Fruit fly (Drosophila melanogaster) whole organism, prepupa: Measurements from ENCODE around the gene CG10669.

Experiments used
- Blimp-1 ChIP-seq: fragments of 200-800 bp; sonication (Bioruptor generic); optimal IDR thresholded peaks from 3 replicates; lab custom pipeline; 2017; ENCODE audit warnings: missing biosample characterization, missing genetic modification characterization, mild to moderate bottlenecking, moderate library complexity, missing genetic modification reagents
- CG10631 ChIP-seq: fragments of 200-800 bp; sonication (Bioruptor generic); optimal IDR thresholded peaks from 2 replicates; lab custom pipeline; 2016; ENCODE audit warnings: missing biosample characterization, missing genetic modification characterization
- CG10669 ChIP-seq: fragments of 200-800 bp; sonication (Bioruptor generic); optimal IDR thresholded peaks from 3 replicates; lab custom pipeline; 2018; ENCODE audit warnings: missing biosample characterization, mild to moderate bottlenecking, missing genetic modification characterization, moderate library complexity
- CG11294 ChIP-seq: fragments of 200-800 bp; sonication (Bioruptor generic); IDR thresholded peaks from 2 replicates; pipeline ENCODE4 v1.3.6; 2022; ENCODE audit warnings: missing biosample characterization, missing genetic modification characterization
- CG11762 ChIP-seq: fragments of 200-800 bp; sonication (Bioruptor generic); optimal IDR thresholded peaks from 3 replicates; lab custom pipeline; 2016; ENCODE audit warnings: missing biosample characterization, missing genetic modification characterization; ENCODE audit not compliant: insufficient read depth
- CG15336 ChIP-seq: fragments of 200-800 bp; sonication (Bioruptor generic); IDR thresholded peaks from 2 replicates; pipeline ENCODE4 v1.3.6; 2022; ENCODE audit warnings: missing biosample characterization, missing genetic modification characterization
- CG32006 ChIP-seq: fragments of 200-800 bp; sonication (Bioruptor generic); optimal IDR thresholded peaks from 3 replicates; lab custom pipeline; 2017; ENCODE audit warnings: missing biosample characterization, mild to moderate bottlenecking, missing genetic modification characterization
- CG3919 ChIP-seq: fragments of 200-800 bp; sonication (Bioruptor generic); optimal IDR thresholded peaks from 3 replicates; lab custom pipeline; 2016; ENCODE audit warnings: missing biosample characterization, missing genetic modification characterization
- CG6163 ChIP-seq: fragments of 200-800 bp; sonication (Bioruptor generic); IDR thresholded peaks from 3 replicates; pipeline ENCODE4 v1.3.6; 2022; ENCODE audit warnings: missing biosample characterization, missing genetic modification characterization
- CG6276 ChIP-seq: fragments of 200-800 bp; sonication (Bioruptor generic); optimal IDR thresholded peaks from 2 replicates; lab custom pipeline; 2017; ENCODE audit warnings: missing biosample characterization, mild to moderate bottlenecking, missing genetic modification characterization
- CG6792 ChIP-seq: fragments of 200-800 bp; sonication (Bioruptor generic); optimal IDR thresholded peaks from 3 replicates; lab custom pipeline; 2016; ENCODE audit warnings: missing biosample characterization, missing genetic modification characterization
- CG6808 ChIP-seq: fragments of 200-800 bp; sonication (Bioruptor generic); optimal IDR thresholded peaks from 3 replicates; lab custom pipeline; 2017; ENCODE audit warnings: missing biosample characterization, missing genetic modification characterization, mild to moderate bottlenecking, moderate library complexity, missing genetic modification reagents
- CG7368 ChIP-seq: fragments of 200-800 bp; sonication (Bioruptor generic); optimal IDR thresholded peaks from 3 replicates; lab custom pipeline; 2016; ENCODE audit warnings: missing biosample characterization, missing genetic modification characterization
- CG8632 ChIP-seq: fragments of 200-800 bp; sonication (Bioruptor generic); optimal IDR thresholded peaks from 3 replicates; lab custom pipeline; 2016; ENCODE audit warnings: missing biosample characterization, missing genetic modification characterization
- CG9139 ChIP-seq: fragments of 200-800 bp; sonication (Bioruptor generic); optimal IDR thresholded peaks from 3 replicates; lab custom pipeline; 2017; ENCODE audit warnings: missing biosample characterization, mild to moderate bottlenecking, missing genetic modification characterization
- Eip78C ChIP-seq: fragments of 200-800 bp; sonication (Bioruptor generic); peaks from one replicate; lab custom pipeline; 2016; ENCODE audit warnings: missing biosample characterization, missing genetic modification characterization
- Eip93F ChIP-seq: fragments of 200-800 bp; sonication (Bioruptor generic); optimal IDR thresholded peaks from 2 replicates; lab custom pipeline; 2016; ENCODE audit warnings: missing biosample characterization, mild to moderate bottlenecking, missing genetic modification characterization
- Ets21C ChIP-seq: fragments of 200-800 bp; sonication (Bioruptor generic); optimal IDR thresholded peaks from 3 replicates; lab custom pipeline; 2016; ENCODE audit warnings: missing biosample characterization, missing genetic modification characterization
- Ets96B ChIP-seq: fragments of 200-800 bp; optimal IDR thresholded peaks from 2 replicates; lab custom pipeline; 2019; ENCODE audit warnings: missing biosample characterization, mild to moderate bottlenecking, missing genetic modification characterization, moderate library complexity
- Hr38 ChIP-seq: sonication (Bioruptor generic); optimal IDR thresholded peaks from 2 replicates; lab custom pipeline; 2016; ENCODE audit warnings: missing biosample characterization, missing genetic modification characterization
- Hr4 ChIP-seq: fragments of 200-800 bp; sonication (Bioruptor generic); optimal IDR thresholded peaks from 3 replicates; lab custom pipeline; 2016; ENCODE audit warnings: missing biosample characterization, missing genetic modification characterization
- Lpt ChIP-seq: fragments of 200-800 bp; sonication (Bioruptor generic); optimal IDR thresholded peaks from 3 replicates; lab custom pipeline; 2016; ENCODE audit warnings: missing biosample characterization, missing genetic modification characterization
- Sox102F ChIP-seq: fragments of 200-800 bp; sonication (Bioruptor generic); optimal IDR thresholded peaks from 2 replicates; lab custom pipeline; 2016; ENCODE audit warnings: missing biosample characterization, mild to moderate bottlenecking, missing genetic modification characterization
- Sox15 ChIP-seq: fragments of 200-800 bp; sonication (Bioruptor generic); optimal IDR thresholded peaks from 3 replicates; lab custom pipeline; 2016; ENCODE audit warnings: missing biosample characterization, missing genetic modification characterization
- acj6 ChIP-seq: fragments of 200-800 bp; sonication (Bioruptor generic); optimal IDR thresholded peaks from 3 replicates; lab custom pipeline; 2016; ENCODE audit warnings: missing biosample characterization, missing genetic modification characterization
- cyc ChIP-seq: fragments of 200-800 bp; sonication (Bioruptor generic); optimal IDR thresholded peaks from 3 replicates; lab custom pipeline; 2016; ENCODE audit warnings: missing biosample characterization, missing genetic modification characterization
- dac ChIP-seq: fragments of 200-800 bp; sonication (Bioruptor generic); optimal IDR thresholded peaks from 2 replicates; lab custom pipeline; 2017; ENCODE audit warnings: missing biosample characterization, mild to moderate bottlenecking, missing genetic modification characterization
- fd59A ChIP-seq: fragments of 200-800 bp; sonication (Bioruptor generic); optimal IDR thresholded peaks from 2 replicates; lab custom pipeline; 2017; ENCODE audit warnings: missing biosample characterization, mild to moderate bottlenecking, missing genetic modification characterization, missing genetic modification reagents
- fkh ChIP-seq: fragments of 200-800 bp; sonication (Bioruptor generic); optimal IDR thresholded peaks from 3 replicates; lab custom pipeline; 2017; ENCODE audit warnings: missing biosample characterization, mild to moderate bottlenecking, missing genetic modification characterization, moderate library complexity
- lz ChIP-seq: fragments of 200-800 bp; sonication (Bioruptor generic); optimal IDR thresholded peaks from 3 replicates; lab custom pipeline; 2016; ENCODE audit warnings: missing biosample characterization, missing genetic modification characterization
- salr ChIP-seq, 2 experiments: fragments of 200-800 bp; sonication (Bioruptor generic); optimal IDR thresholded peaks; 3 replicates each; lab custom pipeline; 2016 to 2018; ENCODE audit warnings: missing biosample characterization in 2 of 2, missing genetic modification characterization in 2 of 2, mild to moderate bottlenecking in 1 of 2
- spab ChIP-seq: fragments of 200-800 bp; sonication (Bioruptor generic); optimal IDR thresholded peaks from 2 replicates; lab custom pipeline; 2017; ENCODE audit warnings: missing biosample characterization, mild to moderate bottlenecking, missing genetic modification characterization, missing genetic modification reagents
- ss ChIP-seq, 2 experiments: fragments of 200-800 bp; sonication (Bioruptor generic); optimal IDR thresholded peaks; 2 replicates in 1 of 2; 3 replicates in 1 of 2; lab custom pipeline; 2017 to 2018; ENCODE audit warnings: mild to moderate bottlenecking in 2 of 2, missing biosample characterization in 2 of 2, missing genetic modification characterization in 2 of 2, moderate library complexity in 1 of 2
- svp ChIP-seq: fragments of 200-800 bp; sonication (Bioruptor generic); peaks from one replicate; lab custom pipeline; 2016; ENCODE audit warnings: missing biosample characterization, missing genetic modification characterization
- vri ChIP-seq: fragments of 200-800 bp; sonication (Bioruptor generic); optimal IDR thresholded peaks from 3 replicates; lab custom pipeline; 2016; ENCODE audit warnings: missing biosample characterization, mild to moderate bottlenecking, missing genetic modification characterization

The CG10669 gene

dm6 chr3R:25335065-25335464 is at the start of gene CG10669, which contains the start of gene CG11902:
Gene CG10669 (minus strand): TSS chr3R:25335243.
Gene CG11902 (plus strand): TSS chr3R:25335257.
- TF ChIP-seq Hr38 (no peak), svp (GFP tag; lab: Kevin White, UChicago) (no peak), CG15336 (GFP tag; lab: Robert Waterston, UW) (no peak)

- TF ChIP-seq Blimp-1 (GFP tag; lab: Kevin White, UChicago) (no peak), cyc (no peak), Sox102F (GFP tag; lab: Kevin White, UChicago) (no peak), Hr4 (GFP tag; lab: Kevin White, UChicago) (no peak)
Observed at dm6 chr3R:25384206-25384605, 49.2 kb upstream of the CG10669 start.

dm6 chr3R:25383400-25383799 is 48.4 kb upstream of the CG10669 start, which contains the start of gene CG31437:
Gene CG31437 (plus strand): TSS chr3R:25383700.
- TF ChIP-seq Sox15 (GFP tag; lab: Kevin White, UChicago) (no peak), Hr4 (GFP tag; lab: Kevin White, UChicago) (no peak), acj6 (GFP tag; lab: Kevin White, UChicago) (no peak), fkh (GFP tag; lab: Kevin White, UChicago) (no peak), Eip93F (no peak)

- TF ChIP-seq vri (GFP tag; lab: Kevin White, UChicago) (no peak), Lpt (GFP tag; lab: Kevin White, UChicago) (no peak), spab (GFP tag; lab: Kevin White, UChicago) (no peak), CG3919 (no peak), CG10669 (GFP tag; lab: Kevin White, UChicago) (no peak), fd59A (no peak), Sox102F (GFP tag; lab: Kevin White, UChicago) (no peak), CG9139 (GFP tag; lab: Kevin White, UChicago) (no peak), CG11294 (GFP tag; lab: Robert Waterston, UW) (no peak), Eip78C (GFP tag; lab: Kevin White, UChicago) (no peak), CG6792 (no peak), lz (GFP tag; lab: Kevin White, UChicago) (no peak), cyc (no peak), Ets96B (no peak), CG7368 (GFP tag; lab: Kevin White, UChicago) (no peak)
Observed at dm6 chr3R:25382681-25383080, 47.6 kb upstream of the CG10669 start, which contains the start of gene alrm. Gene alrm (minus strand): TSS chr3R:25382781.

dm6 chr3R:25357985-25358384 is 22.9 kb upstream of the CG10669 start, which contains the start of gene ND-49L:
Gene ND-49L (plus strand): TSS chr3R:25358285.
- TF ChIP-seq Hr4 (GFP tag; lab: Kevin White, UChicago) (no peak), CG6163 (GFP tag; lab: Robert Waterston, UW) (no peak), CG6276 (GFP tag; lab: Kevin White, UChicago) (no peak), fkh (GFP tag; lab: Kevin White, UChicago) (no peak), CG8632 (no peak), Eip78C (GFP tag; lab: Kevin White, UChicago) (no peak), salr (GFP tag; optimal IDR thresholded peaks at IDR 0.05; lab: Kevin White, UChicago) (no peak), Eip93F (no peak), CG6792 (no peak), CG6808 (no peak), CG11762 (no peak), ss (GFP tag; optimal IDR thresholded peaks at IDR 0.05; lab: Kevin White, UChicago) (no peak), Ets21C (GFP tag; lab: Kevin White, UChicago) (no peak), CG10631 (GFP tag; lab: Kevin White, UChicago) (no peak), fd59A (no peak), lz (GFP tag; lab: Kevin White, UChicago) (no peak), dac (no peak), CG9139 (GFP tag; lab: Kevin White, UChicago) (no peak), CG32006 (GFP tag; lab: Kevin White, UChicago) (no peak), CG15336 (GFP tag; lab: Robert Waterston, UW) (no peak)
